Fruit fly (Drosophila melanogaster) whole organism, embryonic: ENCODE results near the gene Cyfip.

Experiments
- CG10462 ChIP-seq: fragments of 200-800 bp; sonication (Bioruptor generic); optimal IDR thresholded peaks from 2 replicates; lab custom pipeline; 2016; ENCODE audit warnings: missing biosample characterization, missing genetic modification characterization
- CG10959 ChIP-seq: fragments of 200-800 bp; sonication (Bioruptor generic); IDR thresholded peaks from 2 replicates; pipeline ENCODE4 v1.3.6; 2022; ENCODE audit warnings: missing biosample characterization, missing genetic modification characterization
- CG11093 ChIP-seq: fragments of 200-800 bp; sonication (Bioruptor generic); IDR thresholded peaks from 3 replicates; pipeline ENCODE4 v1.3.6; 2022; ENCODE audit warnings: missing biosample characterization, missing genetic modification characterization
- CG13424 ChIP-seq: fragments of 200-800 bp; sonication (Bioruptor generic); optimal IDR thresholded peaks from 2 replicates; lab custom pipeline; 2019; ENCODE audit warnings: missing biosample characterization, mild to moderate bottlenecking, missing genetic modification characterization, moderate library complexity
- CG13624 ChIP-seq: fragments of 200-800 bp; sonication (Bioruptor generic); optimal IDR thresholded peaks from 2 replicates; lab custom pipeline; 2016; ENCODE audit warnings: missing biosample characterization, missing genetic modification characterization
- CG16863 ChIP-seq: fragments of 200-800 bp; sonication (Bioruptor generic); optimal IDR thresholded peaks from 3 replicates; lab custom pipeline; 2016; ENCODE audit warnings: missing biosample characterization, missing genetic modification characterization
- CG17186 ChIP-seq: fragments of 200-800 bp; sonication (Bioruptor generic); optimal IDR thresholded peaks from 3 replicates; lab custom pipeline; 2017; ENCODE audit warnings: missing biosample characterization, missing genetic modification reagents, missing genetic modification characterization
- CG17361 ChIP-seq: fragments of 200-800 bp; sonication (Bioruptor generic); IDR thresholded peaks from 3 replicates; pipeline ENCODE4 v1.3.6; 2022; ENCODE audit warnings: missing biosample characterization, missing genetic modification characterization
- CG2120 ChIP-seq: fragments of 200-800 bp; sonication (Bioruptor generic); optimal IDR thresholded peaks from 3 replicates; lab custom pipeline; 2016; ENCODE audit warnings: missing biosample characterization, missing genetic modification characterization
- CG2678 ChIP-seq: fragments of 200-800 bp; sonication (Bioruptor generic); optimal IDR thresholded peaks from 3 replicates; lab custom pipeline; 2019; ENCODE audit warnings: missing biosample characterization, mild to moderate bottlenecking, missing genetic modification characterization, moderate library complexity
- CG30020 ChIP-seq: fragments of 200-800 bp; optimal IDR thresholded peaks from 2 replicates; lab custom pipeline; 2019; ENCODE audit warnings: missing biosample characterization, mild to moderate bottlenecking, missing genetic modification characterization, moderate library complexity
- CG32767 ChIP-seq: fragments of 200-800 bp; sonication (Bioruptor generic); IDR thresholded peaks from 2 replicates; pipeline ENCODE4 v1.3.6; 2022; ENCODE audit warnings: missing biosample characterization, missing genetic modification characterization
- CG3281 ChIP-seq: fragments of 200-800 bp; sonication (Bioruptor generic); optimal IDR thresholded peaks from 3 replicates; lab custom pipeline; 2017; ENCODE audit warnings: missing biosample characterization, mild to moderate bottlenecking, missing genetic modification characterization
- CG34376 ChIP-seq: fragments of 200-800 bp; sonication (Bioruptor generic); optimal IDR thresholded peaks from 2 replicates; lab custom pipeline; 2018; ENCODE audit warnings: missing biosample characterization, mild to moderate bottlenecking, missing genetic modification characterization
- CG3995 ChIP-seq: fragments of 200-800 bp; sonication (Bioruptor generic); optimal IDR thresholded peaks from 3 replicates; lab custom pipeline; 2016; ENCODE audit warnings: missing biosample characterization, missing genetic modification characterization
- CG4282 ChIP-seq: fragments of 200-800 bp; sonication (Bioruptor generic); optimal IDR thresholded peaks from 2 replicates; lab custom pipeline; 2016; ENCODE audit warnings: missing biosample characterization, missing genetic modification characterization
- CG4328 ChIP-seq: fragments of 200-800 bp; sonication (Bioruptor generic); optimal IDR thresholded peaks from 3 replicates; lab custom pipeline; 2017; ENCODE audit warnings: missing biosample characterization, missing genetic modification reagents, missing genetic modification characterization
- CG6689 ChIP-seq: fragments of 200-800 bp; sonication (Bioruptor generic); IDR thresholded peaks from 2 replicates; pipeline ENCODE4 v1.3.6; 2022; ENCODE audit warnings: missing biosample characterization, missing genetic modification characterization
- CG8944 ChIP-seq: fragments of 200-800 bp; sonication (Bioruptor generic); optimal IDR thresholded peaks from 3 replicates; lab custom pipeline; 2016; ENCODE audit warnings: missing biosample characterization, missing genetic modification characterization
- CrebB ChIP-seq: fragments of 200-800 bp; sonication (Bioruptor generic); optimal IDR thresholded peaks from 3 replicates; lab custom pipeline; 2018; ENCODE audit warnings: missing biosample characterization, mild to moderate bottlenecking, missing genetic modification characterization
- Doc2 ChIP-seq: fragments of 200-800 bp; sonication (Bioruptor generic); IDR thresholded peaks from 2 replicates; pipeline ENCODE4 v1.3.6; 2022; ENCODE audit warnings: missing biosample characterization, missing genetic modification characterization
- Elba2 ChIP-seq: fragments of 200-800 bp; sonication (Bioruptor generic); optimal IDR thresholded peaks from 3 replicates; lab custom pipeline; 2016; ENCODE audit warnings: missing biosample characterization, missing genetic modification characterization
- Hr78 ChIP-seq, 2 experiments: fragments of 200-800 bp in 1 of 2; fragments of >200 bp in 1 of 2; sonication (Bioruptor generic) in 1 of 2; optimal IDR thresholded peaks; 2 replicates each; lab custom pipeline; 2017 to 2019; ENCODE audit warnings: missing biosample characterization in 2 of 2, missing genetic modification characterization in 2 of 2, mild to moderate bottlenecking in 1 of 2, moderate library complexity in 1 of 2
- Mrtf ChIP-seq: fragments of 200-800 bp; sonication (Bioruptor generic); IDR thresholded peaks from 3 replicates; pipeline ENCODE4 v1.3.6; 2022; ENCODE audit warnings: missing biosample characterization, missing genetic modification characterization
- NC2α ChIP-seq: fragments of 200-800 bp; sonication (Bioruptor generic); optimal IDR thresholded peaks from 2 replicates; lab custom pipeline; 2016; ENCODE audit warnings: missing biosample characterization, missing genetic modification characterization
- NFAT ChIP-seq: fragments of 200-800 bp; sonication (Bioruptor generic); IDR thresholded peaks from 2 replicates; pipeline ENCODE4 v1.3.6; 2022; ENCODE audit warnings: missing biosample characterization, missing genetic modification characterization
- Nf-YC ChIP-seq: fragments of 200-800 bp; optimal IDR thresholded peaks from 3 replicates; lab custom pipeline; 2019; ENCODE audit warnings: missing biosample characterization, mild to moderate bottlenecking, missing genetic modification characterization, moderate library complexity
- Oaz ChIP-seq: fragments of 200-800 bp; sonication (Bioruptor generic); IDR thresholded peaks from 2 replicates; pipeline ENCODE4 v1.3.6; 2022; ENCODE audit warnings: missing biosample characterization, missing genetic modification characterization
- Opbp ChIP-seq: fragments of 200-800 bp; sonication (Bioruptor generic); IDR thresholded peaks from 3 replicates; pipeline ENCODE4 v1.3.6; 2022; ENCODE audit warnings: missing biosample characterization, missing genetic modification characterization; ENCODE audit not compliant: partially characterized antibody
- Optix ChIP-seq: fragments of 200-800 bp; sonication (Bioruptor generic); IDR thresholded peaks from 3 replicates; pipeline ENCODE4 v1.3.6; 2022; ENCODE audit warnings: missing biosample characterization, missing genetic modification characterization
- Rx ChIP-seq: fragments of 200-800 bp; sonication (Bioruptor generic); IDR thresholded peaks from 2 replicates; pipeline ENCODE4 v1.3.6; 2022; ENCODE audit warnings: missing biosample characterization, missing genetic modification characterization
- TFAM ChIP-seq: fragments of 200-800 bp; sonication (Bioruptor generic); optimal IDR thresholded peaks from 2 replicates; lab custom pipeline; 2017; ENCODE audit warnings: missing biosample characterization, missing genetic modification characterization, inconsistent platforms
- amos ChIP-seq: fragments of 200-800 bp; sonication (Bioruptor generic); IDR thresholded peaks from 2 replicates; pipeline ENCODE4 v1.3.6; 2022; ENCODE audit warnings: missing biosample characterization, missing genetic modification characterization; ENCODE audit not compliant: partially characterized antibody
- btn ChIP-seq: fragments of 200-800 bp; sonication (Bioruptor generic); optimal IDR thresholded peaks from 2 replicates; lab custom pipeline; 2016; ENCODE audit warnings: missing biosample characterization, missing genetic modification characterization
- croc ChIP-seq: fragments of 200-800 bp; sonication (Bioruptor generic); conservative IDR thresholded peaks from 3 replicates; pipeline ENCODE4 v1.3.6; 2022; ENCODE audit warnings: missing biosample characterization, missing genetic modification characterization
- ewg ChIP-seq: fragments of 200-800 bp; sonication (Bioruptor generic); optimal IDR thresholded peaks from 3 replicates; lab custom pipeline; 2017; ENCODE audit warnings: mild to moderate bottlenecking, missing biosample characterization, missing genetic modification reagents, missing genetic modification characterization
- fd96Cb ChIP-seq: fragments of 200-800 bp; sonication (Bioruptor generic); optimal IDR thresholded peaks from 2 replicates; lab custom pipeline; 2018; ENCODE audit warnings: missing biosample characterization, mild to moderate bottlenecking, missing genetic modification characterization, moderate library complexity
- gce ChIP-seq: fragments of 200-800 bp; sonication (Bioruptor generic); IDR thresholded peaks from 3 replicates; pipeline ENCODE4 v1.3.6; 2022; ENCODE audit warnings: missing biosample characterization, missing genetic modification characterization
- gro ChIP-seq: fragments of 200-800 bp; sonication (Bioruptor generic); optimal IDR thresholded peaks from 2 replicates; lab custom pipeline; 2016; ENCODE audit warnings: missing biosample characterization, missing genetic modification characterization
- gsb ChIP-seq: fragments of 200-800 bp; sonication (Bioruptor generic); IDR thresholded peaks from 2 replicates; pipeline ENCODE4 v1.3.6; 2022; ENCODE audit warnings: missing biosample characterization, missing genetic modification characterization
- her ChIP-seq: fragments of 200-800 bp; sonication (Bioruptor generic); optimal IDR thresholded peaks from 2 replicates; lab custom pipeline; 2016; ENCODE audit warnings: missing biosample characterization, missing genetic modification characterization
- kay ChIP-seq: fragments of 200-800 bp; sonication (Bioruptor generic); optimal IDR thresholded peaks from 2 replicates; lab custom pipeline; 2016; ENCODE audit warnings: missing biosample characterization, missing genetic modification characterization
- lov ChIP-seq, 2 experiments: fragments of 200-800 bp in 1 of 2; fragments of >200 bp in 1 of 2; sonication (Bioruptor generic) in 1 of 2; IDR thresholded peaks in 1 of 2; optimal IDR thresholded peaks in 1 of 2; 2 replicates in 1 of 2; 3 replicates in 1 of 2; pipeline versions ENCODE4 v1.3.6 to Lab custom; 2017 to 2022; ENCODE audit warnings: missing biosample characterization in 1 of 2, missing genetic modification characterization in 1 of 2
- pho ChIP-seq: fragments of 200-800 bp; sonication (Bioruptor generic); optimal IDR thresholded peaks from 2 replicates; lab custom pipeline; 2016; ENCODE audit warnings: missing biosample characterization, missing genetic modification characterization
- slp2 ChIP-seq: fragments of 200-800 bp; sonication (Bioruptor generic); optimal IDR thresholded peaks from 2 replicates; lab custom pipeline; 2016; ENCODE audit warnings: missing biosample characterization, missing genetic modification characterization
- tap ChIP-seq: fragments of 200-800 bp; optimal IDR thresholded peaks from 3 replicates; lab custom pipeline; 2019; ENCODE audit warnings: missing biosample characterization, mild to moderate bottlenecking, missing genetic modification characterization, moderate library complexity
- vvl ChIP-seq: fragments of 200-800 bp; sonication (Bioruptor generic); IDR thresholded peaks from 2 replicates; pipeline ENCODE4 v1.3.6; 2022; ENCODE audit warnings: missing biosample characterization, missing genetic modification characterization
- zfh2 ChIP-seq: fragments of 200-800 bp; sonication (Bioruptor generic); optimal IDR thresholded peaks from 2 replicates; lab custom pipeline; 2016; ENCODE audit warnings: missing biosample characterization, missing genetic modification characterization

Cyfip gene

DNA sequence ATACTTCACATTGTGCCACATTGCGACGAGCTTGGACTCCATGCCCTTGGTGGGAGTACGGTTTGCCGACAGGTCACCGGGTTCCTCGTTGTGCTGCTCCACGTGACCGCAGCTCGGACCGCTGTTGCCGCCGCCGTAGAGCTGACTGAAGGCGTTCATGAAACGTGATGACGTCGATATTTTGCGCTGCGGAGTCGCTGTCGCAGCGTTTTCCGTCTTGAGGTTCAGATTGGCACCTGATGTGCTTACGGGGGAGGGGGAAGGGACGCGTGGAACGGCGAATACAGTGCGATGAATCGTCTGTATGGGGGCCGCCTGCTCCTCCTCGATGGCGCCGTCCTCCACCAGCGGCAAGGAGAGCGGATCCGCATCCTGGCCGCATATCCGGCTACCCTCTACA lies 23.1 kb downstream of the Cyfip start:
- TF ChIP-seq amos (GFP tag; lab: Robert Waterston, UW) (0 out of 2 replicates have a peak, but pooled peaks have one; percentile 5), lov (optimal IDR thresholded peaks at IDR 0.05; lab: Kevin White, UChicago) (no peak), lov (GFP tag; IDR thresholded peaks at IDR 0.05; lab: Robert Waterston, UW) (0 out of 3 replicates have a peak, but pooled peaks have one; percentile 22), vvl (no peak), Elba2 (no peak), Nf-YC (tag; lab: Kevin White, UChicago) (no peak), CG10462 (GFP tag; lab: Kevin White, UChicago) (no peak), CG17361 (GFP tag; lab: Robert Waterston, UW) (no peak)

DNA sequence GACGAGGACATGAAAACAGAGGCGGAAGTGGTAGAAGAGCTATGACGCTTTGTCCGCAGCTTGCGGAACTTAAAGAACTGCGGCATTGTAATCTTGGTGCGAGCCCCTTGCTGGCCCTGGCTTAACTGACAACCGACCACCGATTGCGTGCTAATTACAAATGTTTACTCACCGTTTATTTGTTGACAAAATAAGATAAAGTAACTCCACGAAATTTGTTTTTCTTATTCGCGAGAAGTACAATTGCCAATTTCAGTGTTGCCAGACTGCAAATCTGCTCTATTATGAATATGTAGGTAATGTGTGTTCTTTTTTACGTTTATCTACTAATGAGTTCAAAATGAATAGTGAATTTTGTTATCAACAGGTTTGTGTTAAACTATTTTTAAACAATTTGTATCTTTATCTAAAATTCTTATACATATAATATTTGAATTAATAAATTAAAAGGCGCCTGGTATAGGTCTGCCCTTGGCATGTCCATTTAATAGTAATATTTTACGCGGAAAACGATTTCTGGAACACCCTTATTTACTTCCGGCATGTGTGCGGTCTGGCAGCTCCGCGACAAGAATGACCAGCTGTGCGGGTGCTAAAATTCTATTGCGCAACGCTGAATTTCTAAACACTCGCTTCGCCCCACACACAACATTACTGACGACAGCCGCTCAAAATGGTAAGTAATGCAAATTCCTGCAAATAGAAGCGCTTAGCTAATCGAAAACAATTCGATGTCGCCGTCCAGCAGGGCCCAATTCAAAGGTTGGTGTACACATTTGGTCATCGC lies 23.8 kb downstream of the Cyfip start, which contains the start of the genes Atg4b and Hibch:
Gene Atg4b (minus strand): TSS at position 280 of the 787 bp plus-strand sequence.
Gene Hibch (plus strand): TSS at position 585 of the 787 bp plus-strand sequence.
- TF ChIP-seq CG6689 (GFP tag; lab: Robert Waterston, UW) (peak; percentile 94), Doc2 (GFP tag; lab: Robert Waterston, UW) (no peak), CG11093 (peak; percentile 73; the same call in 2 of the 3 replicates), CG13624 (peak; percentile 81), gro (GFP tag; lab: Kevin White, UChicago) (no peak), gce (GFP tag; lab: Robert Waterston, UW) (no peak), CG10959 (GFP tag; lab: Robert Waterston, UW) (peak; percentile 65), CG4282 (GFP tag; lab: Kevin White, UChicago) (no peak), CG2120 (peak; percentile 77), CG30020 (peak; percentile 79), ewg (GFP tag; lab: Kevin White, UChicago) (peak; percentile 98), Opbp (no peak), Optix (GFP tag; lab: Robert Waterston, UW) (no peak), pho (GFP tag; lab: Kevin White, UChicago) (peak; percentile 46), slp2 (GFP tag; lab: Kevin White, UChicago) (no peak), NC2α (GFP tag; lab: Kevin White, UChicago) (no peak), croc (GFP tag; lab: Robert Waterston, UW) (peak; percentile 69; the same call in 2 of the 3 replicates), CG4328 (GFP tag; lab: Kevin White, UChicago) (peak; percentile 79), CG8944 (GFP tag; lab: Kevin White, UChicago) (peak; percentile 38), CG13424 (peak; percentile 91), fd96Cb (tag; lab: Kevin White, UChicago) (peak; percentile 82), TFAM (GFP tag; lab: Kevin White, UChicago) (no peak), CG3281 (peak; percentile 88), CG16863 (GFP tag; lab: Kevin White, UChicago) (peak; percentile 0), CG17186 (peak; percentile 37), NFAT (peak; percentile 82), zfh2 (peak; percentile 69), CG34376 (GFP tag; lab: Kevin White, UChicago) (peak; percentile 82), kay (GFP tag; lab: Kevin White, UChicago) (no peak), CG32767 (GFP tag; lab: Robert Waterston, UW) (peak; percentile 59; the same call in 1 of the 2 replicates), CG2678 (tag; lab: Kevin White, UChicago) (peak; percentile 93), her (GFP tag; lab: Kevin White, UChicago) (no peak), Mrtf (GFP tag; lab: Robert Waterston, UW) (peak; percentile 73), CrebB (tag; lab: Kevin White, UChicago) (peak; percentile 35), tap (no peak), btn (no peak), gsb (GFP tag; lab: Robert Waterston, UW) (no peak; the same call in 1 of the 2 replicates), CG3995 (GFP tag; lab: Kevin White, UChicago) (peak; percentile 57), Rx (GFP tag; lab: Robert Waterston, UW) (peak; percentile 71; the same call in 1 of the 2 replicates), Oaz (GFP tag; lab: Robert Waterston, UW) (peak; percentile 48; the same call in 1 of the 2 replicates), Hr78 (GFP tag; optimal IDR thresholded peaks at IDR 0.05; lab: Kevin White, UChicago) (no peak)
